Worm (Caenorhabditis elegans) whole organism, L4 larva: ENCODE results near the gene srlf-10.

Source experiments
- F44E2.7 ChIP-seq: fragments of 200-800 bp; sonication (Bioruptor generic); IDR thresholded peaks from 2 replicates; pipeline ENCODE4 v2.1.2; 2022; ENCODE audit warnings: missing genetic modification characterization, missing compliant biosample characterization
- T20F7.1 ChIP-seq: fragments of 200-800 bp; sonication (Bioruptor generic); optimal IDR thresholded peaks from 2 replicates; lab custom pipeline; 2018; ENCODE audit warnings: mild to moderate bottlenecking, missing genetic modification characterization, missing compliant biosample characterization
- T26A8.4 ChIP-seq: fragments of 200-800 bp; sonication (Bioruptor generic); IDR thresholded peaks from 2 replicates; pipeline ENCODE4 v1.3.6; 2022; ENCODE audit warnings: missing genetic modification characterization, missing compliant biosample characterization
- Y48G9A.11 ChIP-seq: fragments of 200-800 bp; sonication (Bioruptor generic); IDR thresholded peaks from 2 replicates; pipeline ENCODE4 v1.3.6; 2022; ENCODE audit warnings: missing genetic modification reagents, missing genetic modification characterization, missing compliant biosample characterization
- ama-1 ChIP-seq: fragments of 150-350 bp; optimal IDR thresholded peaks from 2 replicates; lab custom pipeline; 2014; ENCODE audit warnings: inconsistent platforms, mixed read lengths
- arid-1 ChIP-seq: fragments of 200-800 bp; sonication (Bioruptor generic); conservative IDR thresholded peaks from 2 replicates; pipeline ENCODE4 v1.3.6; 2022; ENCODE audit warnings: missing genetic modification reagents, missing genetic modification characterization, missing compliant biosample characterization
- attf-4 ChIP-seq: sonication (generic microtip); optimal IDR thresholded peaks from 3 replicates; lab custom pipeline; 2017; ENCODE audit warnings: missing biosample characterization, missing genetic modification characterization
- ceh-44 ChIP-seq: fragments of 200-800 bp; sonication (Bioruptor generic); IDR thresholded peaks from 2 replicates; pipeline ENCODE4 v1.3.6; 2022; ENCODE audit warnings: missing genetic modification reagents, missing genetic modification characterization, missing compliant biosample characterization
- ceh-62 ChIP-seq: sonication (generic microtip); optimal IDR thresholded peaks from 2 replicates; lab custom pipeline; 2017; ENCODE audit warnings: missing biosample characterization, missing genetic modification characterization
- ceh-82 ChIP-seq: sonication (generic microtip); optimal IDR thresholded peaks from 2 replicates; lab custom pipeline; 2017; ENCODE audit warnings: missing biosample characterization, missing genetic modification characterization
- ces-1 ChIP-seq: fragments of 150-350 bp; sonication (generic microtip); optimal IDR thresholded peaks from 4 replicates; lab custom pipeline; 2014; ENCODE audit warnings: missing biosample characterization, missing genetic modification reagents, missing genetic modification characterization
- daf-12 ChIP-seq: fragments of 150-350 bp; optimal IDR thresholded peaks from 2 replicates; lab custom pipeline; 2014; ENCODE audit warnings: missing biosample characterization, missing genetic modification reagents, missing genetic modification characterization
- daf-16 ChIP-seq, 3 experiments: sonication (generic microtip); optimal IDR thresholded peaks; 2 replicates each; lab custom pipeline; 2016 to 2017; ENCODE audit warnings: missing genetic modification characterization in 3 of 3, missing genetic modification reagents in 3 of 3, mild to moderate bottlenecking in 2 of 3, missing compliant biosample characterization in 2 of 3, missing biosample characterization in 1 of 3, moderate library complexity in 1 of 3
- dpl-1 ChIP-seq: fragments of 150-350 bp; optimal IDR thresholded peaks from 2 replicates; lab custom pipeline; 2014; ENCODE audit warnings: missing biosample characterization, missing genetic modification reagents, missing genetic modification characterization
- dve-1 ChIP-seq: sonication (generic microtip); optimal IDR thresholded peaks from 2 replicates; lab custom pipeline; 2017; ENCODE audit warnings: antibody characterized with exemption, mild to moderate bottlenecking, missing genetic modification characterization, missing compliant biosample characterization; ENCODE audit not compliant: insufficient read depth
- fkh-10 ChIP-seq: fragments of 150-350 bp; optimal IDR thresholded peaks from 2 replicates; lab custom pipeline; 2014; ENCODE audit warnings: missing biosample characterization, missing genetic modification reagents, missing genetic modification characterization
- lin-1 ChIP-seq: fragments of 200-800 bp; sonication (Bioruptor generic); IDR thresholded peaks from 2 replicates; pipeline ENCODE4 v1.3.6; 2022; ENCODE audit warnings: missing genetic modification reagents, missing genetic modification characterization, missing compliant biosample characterization
- lin-15B ChIP-seq: fragments of 150-350 bp; sonication (generic microtip); optimal IDR thresholded peaks from 3 replicates; lab custom pipeline; 2014; ENCODE audit warnings: missing biosample characterization, missing genetic modification characterization
- lin-38 ChIP-seq: fragments of 200-800 bp; sonication (Bioruptor generic); IDR thresholded peaks from 2 replicates; pipeline ENCODE4 v1.3.6; 2022; ENCODE audit warnings: missing genetic modification reagents, missing genetic modification characterization, missing compliant biosample characterization
- lir-3 ChIP-seq: sonication (generic microtip); optimal IDR thresholded peaks from 2 replicates; lab custom pipeline; 2016; ENCODE audit warnings: mild to moderate bottlenecking, missing genetic modification characterization, missing compliant biosample characterization
- madf-5 ChIP-seq, 2 experiments: fragments of 200-800 bp; sonication (Bioruptor generic); IDR thresholded peaks; 2 replicates each; pipeline ENCODE4 v1.3.6; 2022; ENCODE audit warnings: missing compliant biosample characterization in 2 of 2, missing genetic modification characterization in 2 of 2
- mes-2 ChIP-seq: sonication (generic microtip); optimal IDR thresholded peaks from 2 replicates; lab custom pipeline; 2016; ENCODE audit warnings: missing genotype, mild to moderate bottlenecking, missing genetic modification characterization, missing compliant biosample characterization; ENCODE audit not compliant: poor library complexity, severe bottlenecking
- mxl-2 ChIP-seq: fragments of 200-800 bp; sonication (Bioruptor generic); conservative IDR thresholded peaks from 2 replicates; pipeline ENCODE4 v1.3.6; 2022; ENCODE audit warnings: missing genetic modification reagents, missing genetic modification characterization, missing compliant biosample characterization
- nhr-11 ChIP-seq: fragments of 150-350 bp; optimal IDR thresholded peaks from 2 replicates; lab custom pipeline; 2014; ENCODE audit warnings: missing biosample characterization, missing genetic modification characterization
- nhr-25 ChIP-seq: sonication (generic microtip); optimal IDR thresholded peaks from 2 replicates; lab custom pipeline; 2017; ENCODE audit warnings: missing genetic modification characterization, mild to moderate bottlenecking, missing compliant biosample characterization, antibody characterized with exemption, moderate library complexity, borderline replicate concordance; ENCODE audit not compliant: insufficient read depth
- nhr-28 ChIP-seq: fragments of 150-350 bp; optimal IDR thresholded peaks from 2 replicates; lab custom pipeline; 2014; ENCODE audit warnings: missing biosample characterization, missing genetic modification characterization
- nhr-41 ChIP-seq: fragments of 200-800 bp; sonication (Bioruptor generic); IDR thresholded peaks from 2 replicates; pipeline ENCODE4 v1.3.6; 2022; ENCODE audit warnings: missing genetic modification reagents, missing genetic modification characterization, missing compliant biosample characterization
- nhr-42 ChIP-seq: fragments of 200-800 bp; sonication (Bioruptor generic); IDR thresholded peaks from 2 replicates; pipeline ENCODE4 v1.3.6; 2022; ENCODE audit warnings: missing genetic modification characterization, missing compliant biosample characterization
- nhr-48 ChIP-seq: sonication (generic microtip); optimal IDR thresholded peaks from 2 replicates; lab custom pipeline; 2016; ENCODE audit warnings: mild to moderate bottlenecking, missing genetic modification characterization, missing compliant biosample characterization
- php-3 ChIP-seq: fragments of 200-800 bp; sonication (Bioruptor generic); IDR thresholded peaks from 2 replicates; pipeline ENCODE4 v1.3.6; 2022; ENCODE audit warnings: missing genetic modification reagents, missing genetic modification characterization, missing compliant biosample characterization
- pqm-1 ChIP-seq: sonication (generic microtip); optimal IDR thresholded peaks from 2 replicates; lab custom pipeline; 2017; ENCODE audit warnings: missing biosample characterization, missing genetic modification characterization
- skn-1 ChIP-seq: fragments of 150-350 bp; optimal IDR thresholded peaks from 2 replicates; lab custom pipeline; 2014; ENCODE audit warnings: missing biosample characterization, missing genetic modification characterization
- snpc-4 ChIP-seq: fragments of 150-350 bp; optimal IDR thresholded peaks from 2 replicates; lab custom pipeline; 2014; ENCODE audit warnings: missing biosample characterization, missing genetic modification characterization
- spr-1 ChIP-seq: sonication (generic microtip); optimal IDR thresholded peaks from 2 replicates; lab custom pipeline; 2016; ENCODE audit warnings: mild to moderate bottlenecking, missing genetic modification characterization, missing compliant biosample characterization
- unc-130 ChIP-seq: sonication (generic microtip); optimal IDR thresholded peaks from 2 replicates; lab custom pipeline; 2016; ENCODE audit warnings: missing genetic modification reagents, missing genetic modification characterization, missing compliant biosample characterization
- unc-62 ChIP-seq, 3 experiments: fragments of 150-350 bp in 1 of 3; sonication (generic microtip); optimal IDR thresholded peaks in 2 of 3; peaks in 1 of 3; 1 replicate in 1 of 3; 2 replicates in 2 of 3; lab custom pipeline; 2014 to 2017; ENCODE audit warnings: missing biosample characterization in 3 of 3, missing genetic modification characterization in 3 of 3, missing genetic modification reagents in 3 of 3, missing genotype in 1 of 3
- vab-7 ChIP-seq: fragments of 200-800 bp; sonication (Bioruptor generic); IDR thresholded peaks from 2 replicates; pipeline ENCODE4 v1.3.6; 2022; ENCODE audit warnings: missing genetic modification reagents, missing genetic modification characterization, missing compliant biosample characterization
- zag-1 ChIP-seq: fragments of 150-350 bp; optimal IDR thresholded peaks from 2 replicates; lab custom pipeline; 2014; ENCODE audit warnings: missing biosample characterization, missing genetic modification characterization
- ztf-7 ChIP-seq: fragments of 150-350 bp; optimal IDR thresholded peaks from 2 replicates; lab custom pipeline; 2014; ENCODE audit warnings: missing biosample characterization, missing genetic modification characterization

srlf-10 gene

ce11 chrIII:13434404-13434803, 32.4 kb downstream of the srlf-10 start, which contains the start of gene F45G2.7:
Gene F45G2.7, minus strand, starts transcription at chrIII:13434504.
- TF ChIP-seq daf-16 (GFP tag; optimal IDR thresholded peaks at IDR 0.05; lab: Kevin White, UChicago): no peak
- TF ChIP-seq daf-16 (tag; optimal IDR thresholded peaks at IDR 0.05; lab: Kevin White, UChicago): no peak
- TF ChIP-seq ces-1 (GFP tag; lab: Kevin White, UChicago): no peak
- TF ChIP-seq arid-1 (GFP tag; lab: Robert Waterston, UW): no peak
- TF ChIP-seq ceh-62 (tag; lab: Kevin White, UChicago): no peak
- no peak for TF ChIP-seq ceh-82 (tag; lab: Kevin White, UChicago)
- TF ChIP-seq ceh-44 (GFP tag; lab: Robert Waterston, UW): no peak
- TF ChIP-seq nhr-28 (tag; lab: Kevin White, UChicago): no peak
- no peak for TF ChIP-seq mxl-2 (GFP tag; lab: Robert Waterston, UW)
- no peak for TF ChIP-seq lin-1
- TF ChIP-seq zag-1 (tag; lab: Kevin White, UChicago): no peak
- no peak for TF ChIP-seq madf-5 (GFP tag; IDR thresholded peaks at IDR 0.05; lab: Robert Waterston, UW)
- TF ChIP-seq unc-62 (GFP tag; optimal IDR thresholded peaks at IDR 0.05 in 1 of 2; lab: Kevin White, UChicago): no peak
- TF ChIP-seq unc-62 (tag; optimal IDR thresholded peaks at IDR 0.05; lab: Kevin White, UChicago): no peak
- TF ChIP-seq Y48G9A.11 (GFP tag; lab: Robert Waterston, UW): no peak
- no peak for TF ChIP-seq attf-4 (tag; lab: Kevin White, UChicago)
- no peak for TF ChIP-seq skn-1 (tag; lab: Kevin White, UChicago)
- no peak for TF ChIP-seq nhr-48 (tag; lab: Kevin White, UChicago)
- TF ChIP-seq spr-1 (tag; lab: Kevin White, UChicago): no peak
- TF ChIP-seq T26A8.4 (GFP tag; lab: Robert Waterston, UW): no peak

ce11 chrIII:13435570-13435969, 33.6 kb downstream of the srlf-10 start, which contains the start of gene F45G2.8:
Gene F45G2.8, minus strand, starts transcription at chrIII:13435670.
- TF ChIP-seq snpc-4 (tag; lab: Kevin White, UChicago): no peak
- no peak for TF ChIP-seq lin-15B (tag; lab: Kevin White, UChicago)
- TF ChIP-seq daf-12: no peak
- no peak for TF ChIP-seq F44E2.7 (GFP tag; lab: Robert Waterston, UW)
- TF ChIP-seq dve-1 (tag; lab: Kevin White, UChicago): no peak
- no peak for TF ChIP-seq zag-1 (tag; lab: Kevin White, UChicago)
- TF ChIP-seq lir-3 (tag; lab: Kevin White, UChicago): no peak
- TF ChIP-seq ztf-7 (tag; lab: Kevin White, UChicago): no peak
- TF ChIP-seq mes-2: no peak

- TF ChIP-seq arid-1 (GFP tag; lab: Robert Waterston, UW) (no peak), dpl-1 (GFP tag; lab: Kevin White, UChicago) (no peak), nhr-42 (GFP tag; lab: Robert Waterston, UW) (no peak), nhr-28 (tag; lab: Kevin White, UChicago) (no peak), nhr-25 (tag; lab: Kevin White, UChicago) (no peak), nhr-11 (no peak), ama-1 (lab: Kevin White, UChicago) (no peak), unc-130 (GFP tag; lab: Kevin White, UChicago) (no peak), php-3 (GFP tag; lab: Robert Waterston, UW) (no peak), pqm-1 (tag; lab: Kevin White, UChicago) (no peak), lir-3 (tag; lab: Kevin White, UChicago) (no peak), nhr-41 (GFP tag; lab: Robert Waterston, UW) (no peak), vab-7 (GFP tag; lab: Robert Waterston, UW) (no peak), lin-38 (GFP tag; lab: Robert Waterston, UW) (no peak), fkh-10 (GFP tag; lab: Kevin White, UChicago) (no peak), T20F7.1 (GFP tag; lab: Kevin White, UChicago) (no peak)
These were observed 34.8 kb downstream of the srlf-10 start, which contains the start of gene F45G2.9 for ce11 chrIII:13436843-13437242. Gene F45G2.9, minus strand, starts transcription at chrIII:13436943.
